Fruit fly (Drosophila melanogaster): ENCODE results near the gene eIF5B.
A peak's percentile ranks its signal among the peaks of the same experiment; 100 is the strongest.

Gene eIF5B

DNA sequence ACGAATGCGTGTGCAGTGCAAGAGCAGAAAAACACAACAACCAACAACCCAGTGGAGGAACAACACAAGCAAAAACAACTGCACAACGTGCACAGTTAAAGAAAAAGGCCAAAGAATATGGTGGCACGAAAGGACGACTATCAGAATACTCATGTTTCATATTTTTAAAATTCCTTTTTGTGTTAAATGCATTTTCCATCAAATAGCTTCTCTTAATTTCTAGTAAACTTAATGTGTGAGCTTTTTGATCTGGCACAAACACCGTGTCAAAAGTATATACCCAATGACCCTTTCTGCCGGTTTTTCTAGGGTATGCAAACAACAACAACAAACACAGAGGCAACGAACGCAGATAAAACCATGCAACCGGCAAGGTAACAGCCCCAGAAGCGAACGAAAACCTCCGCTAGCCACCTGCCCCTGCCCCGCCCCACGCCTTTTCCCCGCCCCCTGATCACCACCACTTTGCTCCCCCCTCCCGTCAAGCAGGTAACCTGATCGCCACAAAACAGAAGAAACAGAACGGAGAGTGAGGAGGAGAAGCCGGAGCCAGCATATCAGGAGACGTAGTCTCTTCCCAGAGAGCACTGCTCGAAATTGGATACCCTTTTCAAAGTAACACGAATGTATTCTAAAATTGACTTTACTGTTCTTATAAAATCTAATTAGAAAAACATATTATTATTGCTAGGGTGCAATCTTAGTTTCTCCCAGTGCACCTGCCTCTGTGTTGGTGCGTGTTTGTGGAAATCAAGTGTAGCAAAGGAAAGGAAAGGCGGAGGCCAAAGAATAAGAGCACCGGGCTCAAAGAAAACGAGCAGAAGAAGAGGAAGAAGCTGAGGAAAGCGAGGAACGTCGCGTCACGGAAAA, 65.7 kb downstream of the eIF5B start (continued):
- peak; percentile 82 for TF ChIP-seq Blimp-1 (GFP tag; optimal IDR thresholded peaks at IDR 0.05)
- TF ChIP-seq Hr39 (GFP tag; optimal IDR thresholded peaks at IDR 0.05) = peak; percentile 99
- peak; percentile 85 for TF ChIP-seq dac (GFP tag; optimal IDR thresholded peaks at IDR 0.05)
- peak; percentile 87 for TF ChIP-seq CG16779 (tag; optimal IDR thresholded peaks at IDR 0.05)
- TF ChIP-seq Hr4 (GFP tag; optimal IDR thresholded peaks at IDR 0.05) = peak; percentile 86
- peak; percentile 95 for TF ChIP-seq CG34406 (GFP tag; optimal IDR thresholded peaks at IDR 0.05)
- peak; percentile 97 for TF ChIP-seq Smox (GFP tag; optimal IDR thresholded peaks at IDR 0.05)
- peak; percentile 85 for TF ChIP-seq CG4318 (GFP tag; optimal IDR thresholded peaks at IDR 0.05)
- TF ChIP-seq Ets21C (GFP tag; optimal IDR thresholded peaks at IDR 0.05) = peak; percentile 97
- peak; percentile 96 for TF ChIP-seq CG1621 (tag; optimal IDR thresholded peaks at IDR 0.05)
- TF ChIP-seq ss (GFP tag; optimal IDR thresholded peaks at IDR 0.05) = peak; percentile 97
- peak; percentile 91 for TF ChIP-seq CG8119 (GFP tag; IDR thresholded peaks at IDR 0.05)
- TF ChIP-seq CG8319 (GFP tag; optimal IDR thresholded peaks at IDR 0.05) = peak; percentile 94
- TF ChIP-seq fd85E (GFP tag; optimal IDR thresholded peaks at IDR 0.05) = peak; percentile 74
- peak; percentile 97 for TF ChIP-seq Sox14 (GFP tag; optimal IDR thresholded peaks at IDR 0.05)
- TF ChIP-seq CG31627 (GFP tag; optimal IDR thresholded peaks at IDR 0.05) = peak; percentile 98
- peak; percentile 95 for TF ChIP-seq Sox15 (GFP tag; optimal IDR thresholded peaks at IDR 0.05)
- peak; percentile 94 for TF ChIP-seq CG10631 (GFP tag; optimal IDR thresholded peaks at IDR 0.05)
- TF ChIP-seq spab (GFP tag; optimal IDR thresholded peaks at IDR 0.05) = peak; percentile 96
- TF ChIP-seq CG11902 (GFP tag; optimal IDR thresholded peaks at IDR 0.05) = peak; percentile 69
- peak; percentile 93 for TF ChIP-seq net (GFP tag; optimal IDR thresholded peaks at IDR 0.05)
- TF ChIP-seq fd59A (GFP tag; optimal IDR thresholded peaks at IDR 0.05) = peak; percentile 98
- peak; percentile 93 for TF ChIP-seq CG9139 (GFP tag; optimal IDR thresholded peaks at IDR 0.05)
- TF ChIP-seq dsx (GFP tag; optimal IDR thresholded peaks at IDR 0.05; ENCODE audit: poor library complexity, severe bottlenecking) = peak; percentile 97
- peak; percentile 98 for TF ChIP-seq CG6163 (GFP tag; IDR thresholded peaks at IDR 0.05)
- TF ChIP-seq cyc (GFP tag; optimal IDR thresholded peaks at IDR 0.05) = peak; percentile 98
- TF ChIP-seq salr (GFP tag; optimal IDR thresholded peaks at IDR 0.05) = peak; percentile 92 to 98

dm6 chr3L:3393951-3394834, 66.6 kb downstream of the eIF5B start:
- TF ChIP-seq fd59A (GFP tag; optimal IDR thresholded peaks at IDR 0.05) (no peak), pdm3 (GFP tag; optimal IDR thresholded peaks at IDR 0.05) (no peak), CG4318 (GFP tag; optimal IDR thresholded peaks at IDR 0.05) (no peak), svp (GFP tag) (no peak), fkh (GFP tag; optimal IDR thresholded peaks at IDR 0.05) (peak; percentile 19), CG8119 (GFP tag; IDR thresholded peaks at IDR 0.05) (no peak; the same call in none of the 3 replicates), topi (GFP tag; optimal IDR thresholded peaks at IDR 0.05) (peak; percentile 94), CG6276 (GFP tag; optimal IDR thresholded peaks at IDR 0.05) (peak; percentile 86), Ets21C (GFP tag; optimal IDR thresholded peaks at IDR 0.05) (no peak), CG7368 (GFP tag; optimal IDR thresholded peaks at IDR 0.05) (no peak), Eip78C (GFP tag) (peak; percentile 79), CG10631 (GFP tag; optimal IDR thresholded peaks at IDR 0.05) (peak; percentile 95), dsx (GFP tag; optimal IDR thresholded peaks at IDR 0.05; ENCODE audit: poor library complexity, severe bottlenecking) (no peak), esn (GFP tag; optimal IDR thresholded peaks at IDR 0.05) (peak; percentile 95), CG11902 (GFP tag; optimal IDR thresholded peaks at IDR 0.05) (peak; percentile 63), Blimp-1 (GFP tag; optimal IDR thresholded peaks at IDR 0.05) (peak; percentile 85), OdsH (GFP tag; optimal IDR thresholded peaks at IDR 0.05) (no peak), Ets96B (tag; optimal IDR thresholded peaks at IDR 0.05) (peak; percentile 93), CG32006 (GFP tag; optimal IDR thresholded peaks at IDR 0.05) (no peak), Hr39 (GFP tag; optimal IDR thresholded peaks at IDR 0.05) (no peak), achi (GFP tag; optimal IDR thresholded peaks at IDR 0.05) (no peak), CG15336 (GFP tag; IDR thresholded peaks at IDR 0.05) (peak; percentile 14), CG3919 (GFP tag; optimal IDR thresholded peaks at IDR 0.05) (peak; percentile 16), dac (GFP tag; optimal IDR thresholded peaks at IDR 0.05) (no peak), vri (GFP tag; optimal IDR thresholded peaks at IDR 0.05) (no peak), Sox15 (GFP tag; optimal IDR thresholded peaks at IDR 0.05) (no peak), CG6854 (GFP tag; optimal IDR thresholded peaks at IDR 0.05) (peak; percentile 28), ss (GFP tag; optimal IDR thresholded peaks at IDR 0.05) (no peak), Eip75B (GFP tag; optimal IDR thresholded peaks at IDR 0.05) (peak; percentile 94), Sox102F (GFP tag; optimal IDR thresholded peaks at IDR 0.05) (no peak)
